Fruit fly (Drosophila melanogaster) Kc167 (cell line): ENCODE measurements around the gene lab.

Source experiments
- Myc ChIP-seq: fragments of >200 bp; optimal IDR thresholded peaks from 2 replicates; lab custom pipeline; 2017; ENCODE audit warnings: missing external identifiers
- Sin3A ChIP-seq: fragments of >200 bp; optimal IDR thresholded peaks from 2 replicates; lab custom pipeline; 2018; ENCODE audit warnings: missing external identifiers
- h ChIP-seq: fragments of >200 bp; optimal IDR thresholded peaks from 3 replicates; lab custom pipeline; 2018; ENCODE audit warnings: missing external identifiers
- insv ChIP-seq: fragments of >200 bp; optimal IDR thresholded peaks from 3 replicates; lab custom pipeline; 2018; ENCODE audit warnings: missing external identifiers
- psq ChIP-seq: fragments of >200 bp; optimal IDR thresholded peaks from 2 replicates; lab custom pipeline; 2017; ENCODE audit warnings: missing external identifiers
- ttk ChIP-seq: sonication (Bioruptor generic); optimal IDR thresholded peaks from 2 replicates; lab custom pipeline; 2017; ENCODE audit warnings: missing external identifiers

Gene lab

DNA sequence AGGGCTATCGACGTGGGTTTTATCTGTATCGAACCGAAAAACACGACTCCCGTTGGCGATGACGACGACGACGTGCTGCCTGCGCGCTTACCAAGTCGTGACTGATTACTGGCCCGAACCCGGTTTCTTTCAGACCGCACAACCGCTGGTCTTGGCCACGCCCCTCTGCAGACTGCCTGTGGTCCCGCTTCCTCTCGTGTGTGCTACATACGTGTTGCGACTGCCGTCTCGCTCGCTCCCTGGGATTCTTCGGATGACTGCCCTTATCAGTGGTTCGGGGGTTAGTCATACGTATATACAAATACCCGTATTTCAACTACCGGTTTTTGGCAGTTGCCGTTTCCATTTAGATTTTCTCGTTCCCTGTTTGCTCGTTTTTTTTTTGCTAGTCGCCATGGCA is at the start of gene lab:
Gene lab, minus strand, starts transcription at position 111 of the 400 bp plus-strand sequence.
- TF ChIP-seq ttk (lab: Kevin White, UChicago) = no peak
- TF ChIP-seq insv (lab: Kevin White, UChicago) = no peak
- TF ChIP-seq Sin3A = no peak
- TF ChIP-seq Myc (lab: Kevin White, UChicago) = no peak
- no peak for TF ChIP-seq psq
- TF ChIP-seq h (lab: Kevin White, UChicago) = no peak

DNA sequence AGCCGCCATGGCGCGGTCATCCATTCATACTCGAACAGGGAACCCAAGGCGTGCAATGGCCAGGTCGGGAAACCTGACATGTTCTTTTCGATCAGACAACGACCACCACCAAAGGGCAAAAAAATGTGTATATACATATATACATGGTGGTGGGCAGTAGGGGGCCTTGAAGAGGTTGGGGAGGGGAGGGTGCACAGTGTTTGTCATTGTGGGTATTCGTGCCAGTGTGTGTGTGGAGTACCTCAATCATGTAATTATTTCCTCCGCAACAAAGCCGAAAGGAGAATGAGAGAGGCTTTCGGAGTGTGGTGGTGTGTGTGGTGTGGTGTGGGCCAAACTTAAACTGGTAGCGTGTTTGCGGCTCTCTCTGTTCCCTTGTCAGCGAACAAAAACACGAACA is 47.7 kb upstream of the lab start:
- TF ChIP-seq psq (no peak), Myc (lab: Kevin White, UChicago) (no peak), h (lab: Kevin White, UChicago) (no peak)

DNA sequence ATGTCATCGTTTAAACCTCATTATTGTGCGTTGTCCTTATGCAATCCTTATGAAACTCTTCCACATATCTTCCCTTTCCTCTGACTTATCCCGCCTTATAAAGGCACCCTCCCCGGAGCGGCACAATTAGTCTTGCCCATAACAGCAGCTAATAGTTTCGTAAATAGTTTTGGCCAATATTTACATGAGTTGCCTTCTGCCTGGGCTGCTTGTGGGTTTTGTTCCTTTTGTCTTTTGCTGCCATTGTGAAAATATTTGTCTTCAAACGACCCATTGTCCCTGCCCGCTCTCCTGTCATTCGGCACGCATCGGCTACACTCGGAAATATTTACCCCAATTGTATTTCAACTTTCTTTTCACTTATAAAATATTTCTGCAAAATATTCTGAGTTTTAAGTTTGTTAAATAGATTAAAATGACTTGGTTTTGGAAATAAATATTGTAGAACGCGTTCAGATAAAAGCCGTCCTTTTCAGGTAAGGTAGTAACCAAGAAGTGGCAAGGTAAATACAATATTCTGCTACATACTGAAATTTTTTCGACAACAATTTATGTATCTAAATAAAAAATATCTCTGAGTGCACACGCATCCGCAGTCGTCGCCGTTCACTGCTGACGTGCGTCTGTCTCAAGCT is 45.3 kb upstream of the lab start:
- no peak for TF ChIP-seq psq
- no peak for TF ChIP-seq h (lab: Kevin White, UChicago)
- TF ChIP-seq Sin3A = no peak
- no peak for TF ChIP-seq insv (lab: Kevin White, UChicago)
- TF ChIP-seq ttk (lab: Kevin White, UChicago) = no peak
- TF ChIP-seq Myc (lab: Kevin White, UChicago) = no peak

dm6 chr3R:6708858-6709257 is 30.5 kb upstream of the lab start:
- TF ChIP-seq psq (no peak), Sin3A (no peak), ttk (lab: Kevin White, UChicago) (no peak), insv (lab: Kevin White, UChicago) (no peak), Myc (lab: Kevin White, UChicago) (no peak), h (lab: Kevin White, UChicago) (no peak)

dm6 chr3R:6706327-6706726 is 27.9 kb upstream of the lab start:
- TF ChIP-seq ttk (lab: Kevin White, UChicago) (no peak), Myc (lab: Kevin White, UChicago) (no peak), h (lab: Kevin White, UChicago) (no peak), insv (lab: Kevin White, UChicago) (no peak), Sin3A (no peak), psq (no peak)

dm6 chr3R:6703784-6704183 is 25.4 kb upstream of the lab start, which contains the start of gene Ccp84Aa:
Gene Ccp84Aa, plus strand, starts transcription at chr3R:6704084.
- TF ChIP-seq psq (no peak), Myc (lab: Kevin White, UChicago) (no peak), ttk (lab: Kevin White, UChicago) (no peak), Sin3A (no peak), insv (lab: Kevin White, UChicago) (no peak), h (lab: Kevin White, UChicago) (no peak)

DNA sequence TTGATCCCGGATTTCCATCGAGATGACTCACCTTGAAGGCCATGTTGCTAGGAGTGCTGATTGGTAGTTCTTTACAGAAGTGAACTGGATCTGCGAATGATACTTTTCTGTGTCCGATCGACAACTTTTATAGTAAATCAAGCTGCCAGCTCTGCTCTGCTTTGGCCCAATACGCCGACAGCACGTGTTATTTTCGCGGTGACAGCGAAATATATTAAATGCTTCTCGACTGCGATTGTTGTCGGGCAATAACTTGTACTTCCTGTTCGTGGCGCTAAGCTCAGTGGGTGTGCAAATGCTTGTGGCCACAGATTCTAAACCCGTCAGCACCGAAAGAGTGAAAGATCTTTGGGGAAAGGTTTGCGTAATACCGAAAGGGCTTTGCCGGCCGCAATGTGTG is 24.4 kb upstream of the lab start, which contains the start of gene Ccp84Ab:
Gene Ccp84Ab, minus strand, starts transcription at position 101 of the 400 bp plus-strand sequence.
- TF ChIP-seq psq (no peak), Sin3A (no peak), ttk (lab: Kevin White, UChicago) (no peak), insv (lab: Kevin White, UChicago) (no peak), h (lab: Kevin White, UChicago) (no peak), Myc (lab: Kevin White, UChicago) (no peak)

DNA sequence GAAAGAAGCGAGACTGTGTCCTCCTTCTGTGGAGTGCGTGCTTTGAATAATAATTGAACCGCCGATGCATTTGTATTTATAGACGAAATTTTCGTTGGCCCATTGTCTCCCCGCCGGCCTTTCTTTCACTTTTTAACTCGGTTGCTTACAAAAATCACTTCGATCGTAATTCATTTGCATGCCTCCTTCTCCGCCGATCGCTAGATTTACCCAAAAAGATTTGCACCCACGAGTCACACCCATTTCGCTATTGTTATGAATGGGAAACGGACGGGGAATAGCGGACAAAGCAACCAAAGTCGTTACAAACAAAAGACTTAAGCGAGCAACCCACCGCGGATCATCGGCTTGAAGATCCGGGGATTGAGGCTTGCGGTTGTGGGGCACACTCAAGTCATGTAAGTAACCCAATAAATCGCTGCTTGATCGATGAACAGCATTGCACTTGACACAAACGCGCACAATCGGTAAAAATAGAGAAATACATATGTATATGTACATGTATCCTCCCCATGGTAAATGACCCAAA is 17.9 kb upstream of the lab start, which contains the start of gene Ccp84Ac:
Gene Ccp84Ac, minus strand, starts transcription at position 51 of the 529 bp plus-strand sequence.
- no peak for TF ChIP-seq Sin3A
- no peak for TF ChIP-seq ttk (lab: Kevin White, UChicago)
- TF ChIP-seq Myc (lab: Kevin White, UChicago) = no peak
- no peak for TF ChIP-seq psq
- no peak for TF ChIP-seq h (lab: Kevin White, UChicago)
- no peak for TF ChIP-seq insv (lab: Kevin White, UChicago)

DNA sequence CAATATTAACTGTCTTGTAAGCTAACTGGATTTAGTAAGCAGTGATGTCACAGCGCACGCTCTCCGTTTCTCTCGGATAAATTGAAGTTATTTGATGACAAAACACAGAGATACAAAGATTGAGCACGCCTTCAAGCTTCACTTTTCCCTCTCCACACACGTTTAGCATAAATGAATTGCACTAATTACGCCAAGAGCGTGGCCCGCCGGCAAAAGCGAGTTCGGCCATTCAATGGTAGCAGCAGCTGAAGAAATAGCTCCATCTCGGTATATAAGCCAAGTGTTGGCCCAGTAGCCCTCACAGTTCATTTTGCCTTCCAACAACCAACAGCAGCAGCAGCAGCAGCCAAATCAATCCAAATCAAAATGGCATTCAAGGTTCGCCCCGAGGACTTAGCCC is 14.0 kb upstream of the lab start, which contains the start of gene Ccp84Ad:
Gene Ccp84Ad, plus strand, starts transcription at position 301 of the 400 bp plus-strand sequence.
- TF ChIP-seq ttk (lab: Kevin White, UChicago) (no peak), psq (no peak), Myc (lab: Kevin White, UChicago) (no peak), h (lab: Kevin White, UChicago) (no peak), insv (lab: Kevin White, UChicago) (no peak), Sin3A (no peak)

- TF ChIP-seq insv (lab: Kevin White, UChicago) = no peak
- no peak for TF ChIP-seq psq
- no peak for TF ChIP-seq Myc (lab: Kevin White, UChicago)
- no peak for TF ChIP-seq h (lab: Kevin White, UChicago)
- no peak for TF ChIP-seq ttk (lab: Kevin White, UChicago)
- TF ChIP-seq Sin3A = no peak
Measured at dm6 chr3R:6691658-6692057, 13.3 kb upstream of the lab start, which contains the start of gene Ccp84Ae. Gene Ccp84Ae, minus strand, starts transcription at chr3R:6691758.

- no peak for TF ChIP-seq psq
- no peak for TF ChIP-seq insv (lab: Kevin White, UChicago)
- TF ChIP-seq h (lab: Kevin White, UChicago) = no peak
- no peak for TF ChIP-seq Sin3A
- TF ChIP-seq Myc (lab: Kevin White, UChicago) = no peak
- TF ChIP-seq ttk (lab: Kevin White, UChicago) = no peak
Measured at dm6 chr3R:6690139-6690538, 11.7 kb upstream of the lab start, which contains the start of gene Ccp84Af. Gene Ccp84Af, minus strand, starts transcription at chr3R:6690239.

DNA sequence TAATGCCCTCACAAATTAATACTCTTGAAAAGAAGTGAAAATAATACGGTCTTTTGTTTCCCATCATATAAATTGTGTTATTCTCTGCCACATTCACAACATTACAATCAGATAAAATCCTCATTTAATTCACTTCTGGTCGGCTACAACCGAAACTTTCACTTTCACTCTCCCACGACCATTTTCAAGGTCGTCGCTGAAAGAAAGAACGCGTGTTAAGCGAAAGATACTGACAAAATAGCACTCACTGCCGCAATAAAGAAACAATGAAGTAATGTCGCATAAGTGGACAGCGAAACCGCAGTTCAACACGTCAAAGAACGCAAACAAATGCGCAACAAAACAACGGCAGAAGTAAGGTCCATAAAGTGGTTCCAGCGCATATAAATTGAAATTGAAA is 9.8 kb upstream of the lab start:
- no peak for TF ChIP-seq insv (lab: Kevin White, UChicago)
- TF ChIP-seq ttk (lab: Kevin White, UChicago) = no peak
